Fruit fly (Drosophila melanogaster) whole organism, embryonic: ENCODE measurements around the gene borr.
A peak's percentile ranks its signal among the peaks of the same experiment; 100 is the strongest.

Source experiments
- CG10366 ChIP-seq: fragments of 200-800 bp; sonication (Bioruptor generic); IDR thresholded peaks from 2 replicates; pipeline ENCODE4 v1.3.6; 2022; ENCODE audit warnings: missing biosample characterization, missing genetic modification characterization
- CG11456 ChIP-seq: fragments of 200-800 bp; sonication (Bioruptor generic); IDR thresholded peaks from 3 replicates; pipeline ENCODE4 v1.3.6; 2022; ENCODE audit warnings: missing biosample characterization, missing genetic modification characterization
- CG11560 ChIP-seq: fragments of 200-800 bp; sonication (Bioruptor generic); IDR thresholded peaks from 3 replicates; pipeline ENCODE4 v1.3.6; 2022; ENCODE audit warnings: missing biosample characterization, missing genetic modification characterization
- CG12071 ChIP-seq: fragments of 200-800 bp; sonication (Bioruptor generic); optimal IDR thresholded peaks from 3 replicates; lab custom pipeline; 2018; ENCODE audit warnings: missing biosample characterization, mild to moderate bottlenecking, missing genetic modification characterization
- CG14441 ChIP-seq: fragments of 200-800 bp; sonication (Bioruptor generic); IDR thresholded peaks from 2 replicates; pipeline ENCODE4 v1.3.6; 2022; ENCODE audit warnings: missing biosample characterization, missing genetic modification characterization
- CG14710 ChIP-seq: fragments of 200-800 bp; sonication (Bioruptor generic); optimal IDR thresholded peaks from 3 replicates; lab custom pipeline; 2019; ENCODE audit warnings: missing biosample characterization, mild to moderate bottlenecking, missing genetic modification characterization, moderate library complexity
- CG14965 ChIP-seq: fragments of 200-800 bp; sonication (Bioruptor generic); optimal IDR thresholded peaks from 2 replicates; lab custom pipeline; 2016; ENCODE audit warnings: missing biosample characterization, missing genetic modification characterization, borderline replicate concordance
- CG1529 ChIP-seq: fragments of 200-800 bp; sonication (Bioruptor generic); optimal IDR thresholded peaks from 3 replicates; lab custom pipeline; 2018; ENCODE audit warnings: missing biosample characterization, missing genetic modification characterization
- CG15514 ChIP-seq: fragments of 200-800 bp; sonication (Bioruptor generic); optimal IDR thresholded peaks from 3 replicates; lab custom pipeline; 2017; ENCODE audit warnings: missing biosample characterization, missing genetic modification characterization, mild to moderate bottlenecking, moderate library complexity, missing genetic modification reagents
- CG16813 ChIP-seq: fragments of 200-800 bp; sonication (Bioruptor generic); IDR thresholded peaks from 3 replicates; pipeline ENCODE4 v1.3.6; 2022; ENCODE audit warnings: missing biosample characterization, missing genetic modification characterization; ENCODE audit not compliant: partially characterized antibody
- CG2116 ChIP-seq: fragments of 200-800 bp; sonication (Bioruptor generic); optimal IDR thresholded peaks from 3 replicates; lab custom pipeline; 2018; ENCODE audit warnings: missing biosample characterization, mild to moderate bottlenecking, missing genetic modification characterization
- CG2889 ChIP-seq: fragments of 200-800 bp; sonication (Bioruptor generic); IDR thresholded peaks from 3 replicates; pipeline ENCODE4 v1.3.6; 2022; ENCODE audit warnings: missing biosample characterization, missing genetic modification characterization
- CG3065 ChIP-seq: fragments of 200-800 bp; sonication (Bioruptor generic); optimal IDR thresholded peaks from 2 replicates; lab custom pipeline; 2016; ENCODE audit warnings: missing biosample characterization, missing genetic modification characterization
- CG3847 ChIP-seq: fragments of 200-800 bp; sonication (Bioruptor generic); IDR thresholded peaks from 2 replicates; pipeline ENCODE4 v1.3.6; 2022; ENCODE audit warnings: missing biosample characterization, missing genetic modification characterization
- CG6854 ChIP-seq: fragments of 200-800 bp; sonication (Bioruptor generic); optimal IDR thresholded peaks from 3 replicates; lab custom pipeline; 2017; ENCODE audit warnings: missing biosample characterization, mild to moderate bottlenecking, missing genetic modification characterization
- CG9797 ChIP-seq: fragments of 200-800 bp; sonication (Bioruptor generic); optimal IDR thresholded peaks from 3 replicates; lab custom pipeline; 2018; ENCODE audit warnings: missing biosample characterization, mild to moderate bottlenecking, missing genetic modification characterization
- CG9876 ChIP-seq: fragments of 200-800 bp; sonication (Bioruptor generic); optimal IDR thresholded peaks from 2 replicates; lab custom pipeline; 2016; ENCODE audit warnings: missing biosample characterization, missing genetic modification characterization
- Camta ChIP-seq: fragments of 200-800 bp; sonication (Bioruptor generic); optimal IDR thresholded peaks from 2 replicates; lab custom pipeline; 2016; ENCODE audit warnings: missing biosample characterization, missing genetic modification characterization
- D ChIP-seq, 2 experiments: fragments of 200-800 bp in 1 of 2; fragments of >200 bp in 1 of 2; sonication (Bioruptor generic) in 1 of 2; optimal IDR thresholded peaks; 2 replicates in 1 of 2; 3 replicates in 1 of 2; lab custom pipeline; 2017; ENCODE audit warnings: mild to moderate bottlenecking in 1 of 2, missing biosample characterization in 1 of 2, missing genetic modification characterization in 1 of 2, missing genetic modification reagents in 1 of 2
- Dfd ChIP-seq, 2 experiments: fragments of >200 bp; optimal IDR thresholded peaks; 2 replicates each; lab custom pipeline; 2017; ENCODE audit warnings: missing biosample characterization in 2 of 2, missing genetic modification characterization in 2 of 2
- ERR ChIP-seq: fragments of 200-800 bp; sonication (Bioruptor generic); optimal IDR thresholded peaks from 2 replicates; lab custom pipeline; 2016; ENCODE audit warnings: missing biosample characterization, missing genetic modification characterization
- Fer3 ChIP-seq: fragments of 200-800 bp; sonication (Bioruptor generic); optimal IDR thresholded peaks from 2 replicates; lab custom pipeline; 2018; ENCODE audit warnings: missing biosample characterization, mild to moderate bottlenecking, missing genetic modification characterization, moderate library complexity
- HmgD ChIP-seq: fragments of 200-800 bp; sonication (Bioruptor generic); optimal IDR thresholded peaks from 3 replicates; lab custom pipeline; 2016; ENCODE audit warnings: missing biosample characterization, missing genetic modification characterization
- Hsf ChIP-seq: fragments of 200-800 bp; sonication (Bioruptor generic); optimal IDR thresholded peaks from 3 replicates; lab custom pipeline; 2016; ENCODE audit warnings: missing biosample characterization, missing genetic modification characterization
- Med ChIP-seq: fragments of 200-800 bp; sonication (Bioruptor generic); peaks from one replicate; lab custom pipeline; 2016; ENCODE audit warnings: missing biosample characterization, missing genetic modification characterization, mild to moderate bottlenecking, inconsistent platforms, moderate library complexity
- Mrtf ChIP-seq: fragments of 200-800 bp; sonication (Bioruptor generic); IDR thresholded peaks from 3 replicates; pipeline ENCODE4 v1.3.6; 2022; ENCODE audit warnings: missing biosample characterization, missing genetic modification characterization
- Scr ChIP-seq: fragments of 200-800 bp; sonication (Bioruptor generic); IDR thresholded peaks from 2 replicates; pipeline ENCODE4 v1.3.6; 2022; ENCODE audit warnings: missing biosample characterization, missing genetic modification characterization; ENCODE audit not compliant: partially characterized antibody
- Side ChIP-seq: fragments of 200-800 bp; sonication (Bioruptor generic); optimal IDR thresholded peaks from 2 replicates; lab custom pipeline; 2016; ENCODE audit warnings: missing biosample characterization, missing genetic modification characterization
- Six4 ChIP-seq: fragments of 200-800 bp; sonication (Bioruptor generic); optimal IDR thresholded peaks from 2 replicates; lab custom pipeline; 2016; ENCODE audit warnings: missing biosample characterization, missing genetic modification characterization
- Sox102F ChIP-seq: fragments of 200-800 bp; sonication (Bioruptor generic); optimal IDR thresholded peaks from 2 replicates; lab custom pipeline; 2018; ENCODE audit warnings: missing biosample characterization, mild to moderate bottlenecking, missing genetic modification characterization, moderate library complexity
- Trl ChIP-seq, 3 experiments: fragments of >200 bp in 2 of 3; fragments of 200-800 bp in 1 of 3; sonication (Bioruptor generic) in 1 of 3; optimal IDR thresholded peaks; 2 replicates in 1 of 3; 3 replicates in 2 of 3; lab custom pipeline; 2016 to 2017; ENCODE audit warnings: missing biosample characterization in 1 of 3, missing genetic modification characterization in 1 of 3
- cas ChIP-seq: fragments of 200-800 bp; sonication (Bioruptor generic); IDR thresholded peaks from 2 replicates; pipeline ENCODE4 v1.3.6; 2022; ENCODE audit warnings: missing biosample characterization, missing genetic modification characterization
- chif ChIP-seq, 2 experiments: fragments of 200-800 bp; sonication (Bioruptor generic); optimal IDR thresholded peaks; 3 replicates each; lab custom pipeline; 2016; ENCODE audit warnings: missing biosample characterization in 2 of 2, missing genetic modification characterization in 2 of 2
- chinmo ChIP-seq: fragments of 200-800 bp; sonication (Bioruptor generic); IDR thresholded peaks from 4 replicates; pipeline ENCODE4 v1.3.6; 2022; ENCODE audit warnings: missing biosample characterization, missing genetic modification characterization; ENCODE audit not compliant: partially characterized antibody
- dmrt99B ChIP-seq: fragments of 200-800 bp; sonication (Bioruptor generic); optimal IDR thresholded peaks from 2 replicates; lab custom pipeline; 2018; ENCODE audit warnings: missing biosample characterization, mild to moderate bottlenecking, missing genetic modification characterization, moderate library complexity
- ewg ChIP-seq: fragments of 200-800 bp; sonication (Bioruptor generic); optimal IDR thresholded peaks from 3 replicates; lab custom pipeline; 2017; ENCODE audit warnings: mild to moderate bottlenecking, missing biosample characterization, missing genetic modification reagents, missing genetic modification characterization
- gt ChIP-seq: fragments of 200-800 bp; sonication (Bioruptor generic); IDR thresholded peaks from 2 replicates; pipeline ENCODE4 v1.3.6; 2022; ENCODE audit warnings: missing biosample characterization, missing genetic modification characterization
- ind ChIP-seq: fragments of 200-800 bp; sonication (Bioruptor generic); optimal IDR thresholded peaks from 3 replicates; lab custom pipeline; 2016; ENCODE audit warnings: missing biosample characterization, missing genetic modification characterization
- lab ChIP-seq: fragments of 200-800 bp; sonication (Bioruptor generic); optimal IDR thresholded peaks from 3 replicates; lab custom pipeline; 2017; ENCODE audit warnings: missing biosample characterization, missing genetic modification characterization, mild to moderate bottlenecking, moderate library complexity, missing genetic modification reagents
- onecut ChIP-seq: fragments of 200-800 bp; sonication (Bioruptor generic); IDR thresholded peaks from 2 replicates; pipeline ENCODE4 v1.3.6; 2022; ENCODE audit warnings: missing biosample characterization, missing genetic modification characterization
- pfk ChIP-seq: fragments of 200-800 bp; sonication (Bioruptor generic); optimal IDR thresholded peaks from 2 replicates; lab custom pipeline; 2018; ENCODE audit warnings: missing biosample characterization, mild to moderate bottlenecking, missing genetic modification characterization, moderate library complexity
- schlank ChIP-seq: fragments of 200-800 bp; sonication (Bioruptor generic); optimal IDR thresholded peaks from 2 replicates; lab custom pipeline; 2018; ENCODE audit warnings: missing biosample characterization, mild to moderate bottlenecking, missing genetic modification characterization
- tup ChIP-seq: fragments of 200-800 bp; sonication (Bioruptor generic); optimal IDR thresholded peaks from 2 replicates; lab custom pipeline; 2016; ENCODE audit warnings: missing biosample characterization, mild to moderate bottlenecking, missing genetic modification characterization, moderate library complexity
- unc-4 ChIP-seq: fragments of 200-800 bp; sonication (Bioruptor generic); IDR thresholded peaks from 2 replicates; pipeline ENCODE4 v1.3.6; 2022; ENCODE audit warnings: missing biosample characterization, missing genetic modification characterization; ENCODE audit not compliant: partially characterized antibody
- vvl ChIP-seq: fragments of 200-800 bp; sonication (Bioruptor generic); IDR thresholded peaks from 2 replicates; pipeline ENCODE4 v1.3.6; 2022; ENCODE audit warnings: missing biosample characterization, missing genetic modification characterization
- z ChIP-seq: fragments of 200-800 bp; sonication (Bioruptor generic); IDR thresholded peaks from 3 replicates; pipeline ENCODE4 v1.3.6; 2022; ENCODE audit warnings: missing biosample characterization, missing genetic modification characterization

borr gene

DNA sequence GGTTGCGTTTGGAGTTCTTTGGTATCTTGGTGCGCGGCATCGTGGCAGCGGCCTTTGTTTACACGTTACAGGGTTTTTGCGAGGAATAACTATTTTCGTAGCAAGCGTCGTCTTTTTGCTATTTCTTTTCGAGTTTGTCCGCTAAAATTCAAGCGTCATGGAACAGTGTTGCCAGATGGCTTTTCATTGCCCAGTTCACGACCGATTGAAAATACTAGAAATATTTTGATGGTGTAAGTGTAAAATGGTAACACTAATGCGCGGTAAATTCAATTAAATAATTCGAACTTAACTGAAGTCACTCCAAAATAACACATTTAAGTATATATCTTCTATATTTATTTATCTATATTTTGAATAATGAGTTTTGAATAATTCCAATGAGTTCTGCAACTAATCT is at the start of gene borr (continued):
- TF ChIP-seq Sox102F (GFP tag; lab: Kevin White, UChicago) (no peak), CG14710 (tag; lab: Kevin White, UChicago) (peak; percentile 38), CG6854 (GFP tag; lab: Kevin White, UChicago) (no peak), HmgD (GFP tag; lab: Kevin White, UChicago) (no peak), CG9797 (GFP tag; lab: Kevin White, UChicago) (peak; percentile 75)

dm6 chr2L:9272107-9272506 is 19.2 kb upstream of the borr start:
- TF ChIP-seq Trl (optimal IDR thresholded peaks at IDR 0.05; lab: Kevin White, UChicago) (peak; percentile 47 to 76), Trl (GFP tag; optimal IDR thresholded peaks at IDR 0.05; lab: Kevin White, UChicago) (no peak), CG3847 (GFP tag; lab: Robert Waterston, UW) (0 out of 2 replicates have a peak, but pooled peaks have one; percentile 12), ewg (GFP tag; lab: Kevin White, UChicago) (peak; percentile 70), Side (GFP tag; lab: Kevin White, UChicago) (no peak), CG9876 (GFP tag; lab: Kevin White, UChicago) (no peak), vvl (GFP tag; lab: Robert Waterston, UW) (no peak), CG10366 (peak; percentile 74; the same call in 1 of the 2 replicates), onecut (GFP tag; lab: Robert Waterston, UW) (peak; percentile 89)

DNA sequence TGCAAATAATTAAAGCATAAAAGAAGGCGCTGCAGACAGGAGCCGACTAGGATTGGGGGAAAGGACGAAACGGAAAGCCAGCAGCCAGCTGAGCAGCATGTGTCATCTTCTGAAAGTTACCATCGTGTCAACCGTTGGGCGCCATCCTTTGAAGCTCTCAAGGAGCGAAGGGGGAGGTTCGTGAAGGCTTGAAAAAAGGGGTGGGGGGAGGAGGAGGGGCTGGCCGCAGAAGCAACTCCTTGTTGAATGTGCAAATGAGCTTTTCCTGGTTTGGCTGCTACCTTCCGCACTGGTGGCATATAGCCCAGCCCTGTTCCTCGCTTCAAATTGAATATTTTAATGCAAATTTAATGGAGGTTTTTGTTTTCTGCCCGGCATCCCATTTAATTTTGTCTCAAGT is 13.1 kb upstream of the borr start:
- TF ChIP-seq Fer3 (tag; lab: Kevin White, UChicago) (no peak), dmrt99B (no peak), CG15514 (GFP tag; lab: Kevin White, UChicago) (no peak), CG14965 (GFP tag; lab: Kevin White, UChicago) (no peak), gt (GFP tag; lab: Robert Waterston, UW) (no peak), Scr (GFP tag; lab: Robert Waterston, UW) (no peak), ind (GFP tag; lab: Kevin White, UChicago) (no peak), chinmo (GFP tag; lab: Robert Waterston, UW) (no peak), D (optimal IDR thresholded peaks at IDR 0.05; lab: Kevin White, UChicago) (no peak), D (GFP tag; optimal IDR thresholded peaks at IDR 0.05; lab: Kevin White, UChicago) (no peak), CG11456 (GFP tag; lab: Robert Waterston, UW) (no peak), Med (no peak), lab (GFP tag; lab: Kevin White, UChicago) (no peak), CG12071 (GFP tag; lab: Kevin White, UChicago) (no peak), schlank (no peak), unc-4 (GFP tag; lab: Robert Waterston, UW) (no peak), Dfd (GFP tag; optimal IDR thresholded peaks at IDR 0.05; lab: Kevin White, UChicago) (no peak), tup (no peak), ERR (GFP tag; lab: Kevin White, UChicago) (no peak), CG3065 (GFP tag; lab: Kevin White, UChicago) (no peak)
- TF ChIP-seq, all 482 proteins: peak for 0

DNA sequence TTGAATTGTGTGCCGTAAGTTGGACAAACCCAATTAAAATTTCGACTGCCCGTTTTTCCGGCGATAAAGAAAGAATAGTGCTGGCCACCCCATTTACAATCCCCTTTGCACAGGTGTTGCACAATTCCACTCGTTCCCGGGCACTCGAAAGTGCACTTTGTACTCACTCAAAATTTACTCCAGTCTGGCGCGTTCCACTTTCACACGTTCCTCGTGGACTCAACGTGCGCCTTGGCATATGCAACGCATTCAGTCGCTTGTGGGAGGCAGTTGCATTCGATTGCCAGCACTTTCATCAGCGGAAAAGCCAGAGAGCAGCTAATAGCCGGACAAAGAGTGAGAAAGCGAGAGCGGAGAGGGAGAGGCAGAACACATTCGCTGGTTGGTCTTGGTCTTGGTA is 3.4 kb upstream of the borr start, which contains the start of gene Ggamma30A:
TSS of gene Ggamma30A (plus strand) at position 248 of the 400 bp plus-strand sequence.
- TF ChIP-seq z: peak; percentile 91
- TF ChIP-seq cas: no peak
- TF ChIP-seq CG11560: no peak
- no peak for TF ChIP-seq CG2116 (GFP tag; lab: Kevin White, UChicago)
- TF ChIP-seq CG14441: no peak
- TF ChIP-seq pfk (GFP tag; lab: Kevin White, UChicago): peak; percentile 81
- TF ChIP-seq chif (GFP tag; optimal IDR thresholded peaks at IDR 0.05; lab: Kevin White, UChicago): no peak
- TF ChIP-seq CG16813 (GFP tag; lab: Robert Waterston, UW): no peak
- no peak for TF ChIP-seq CG1529 (GFP tag; lab: Kevin White, UChicago)
- TF ChIP-seq Scr (GFP tag; lab: Robert Waterston, UW): no peak
- peak; percentile 19 to 34 for TF ChIP-seq Trl (optimal IDR thresholded peaks at IDR 0.05; lab: Kevin White, UChicago)
- no peak for TF ChIP-seq Trl (GFP tag; optimal IDR thresholded peaks at IDR 0.05; lab: Kevin White, UChicago)
- TF ChIP-seq Med: no peak
- no peak for TF ChIP-seq CG2889 (GFP tag; lab: Robert Waterston, UW)
- no peak for TF ChIP-seq Hsf (GFP tag; lab: Kevin White, UChicago)
- TF ChIP-seq Camta (GFP tag; lab: Kevin White, UChicago): no peak
- no peak for TF ChIP-seq Six4 (GFP tag; lab: Kevin White, UChicago)
- TF ChIP-seq Mrtf: no peak
